Worm (Caenorhabditis elegans) whole organism, mixed stage, embryonic: ENCODE data around the gene C14C10.10.

ENCODE experiments used
- ceh-39 ChIP-seq: fragments of 150-350 bp; optimal IDR thresholded peaks from 2 replicates; lab custom pipeline; 2014; ENCODE audit warnings: missing biosample characterization, missing genetic modification characterization
- elt-3 ChIP-seq: fragments of 150-350 bp; optimal IDR thresholded peaks from 2 replicates; lab custom pipeline; 2014; ENCODE audit warnings: missing biosample characterization, missing genetic modification characterization
- lsy-2 ChIP-seq: fragments of 150-350 bp; optimal IDR thresholded peaks from 2 replicates; lab custom pipeline; 2014; ENCODE audit warnings: missing biosample characterization, missing genetic modification characterization
- unc-39 ChIP-seq: fragments of 150-350 bp; optimal IDR thresholded peaks from 2 replicates; lab custom pipeline; 2014; ENCODE audit warnings: missing biosample characterization, missing genetic modification characterization
- unc-62 ChIP-seq: fragments of 150-350 bp; optimal IDR thresholded peaks from 2 replicates; lab custom pipeline; 2014; ENCODE audit warnings: missing biosample characterization, missing genetic modification reagents, missing genetic modification characterization

- TF ChIP-seq lsy-2 (tag; lab: Kevin White, UChicago) (no peak), ceh-39 (tag; lab: Kevin White, UChicago) (no peak), elt-3 (tag; lab: Kevin White, UChicago) (no peak), unc-39 (tag; lab: Kevin White, UChicago) (no peak), unc-62 (GFP tag; lab: Kevin White, UChicago) (no peak)
These were observed 36.3 kb upstream of the C14C10.10 start for ce11 chrV:12635218-12635617.
